Fruit fly (Drosophila melanogaster): ENCODE measurements around the gene CYLD.
A peak's percentile ranks its signal among the peaks of the same experiment; 100 is the strongest.

CYLD gene

DNA sequence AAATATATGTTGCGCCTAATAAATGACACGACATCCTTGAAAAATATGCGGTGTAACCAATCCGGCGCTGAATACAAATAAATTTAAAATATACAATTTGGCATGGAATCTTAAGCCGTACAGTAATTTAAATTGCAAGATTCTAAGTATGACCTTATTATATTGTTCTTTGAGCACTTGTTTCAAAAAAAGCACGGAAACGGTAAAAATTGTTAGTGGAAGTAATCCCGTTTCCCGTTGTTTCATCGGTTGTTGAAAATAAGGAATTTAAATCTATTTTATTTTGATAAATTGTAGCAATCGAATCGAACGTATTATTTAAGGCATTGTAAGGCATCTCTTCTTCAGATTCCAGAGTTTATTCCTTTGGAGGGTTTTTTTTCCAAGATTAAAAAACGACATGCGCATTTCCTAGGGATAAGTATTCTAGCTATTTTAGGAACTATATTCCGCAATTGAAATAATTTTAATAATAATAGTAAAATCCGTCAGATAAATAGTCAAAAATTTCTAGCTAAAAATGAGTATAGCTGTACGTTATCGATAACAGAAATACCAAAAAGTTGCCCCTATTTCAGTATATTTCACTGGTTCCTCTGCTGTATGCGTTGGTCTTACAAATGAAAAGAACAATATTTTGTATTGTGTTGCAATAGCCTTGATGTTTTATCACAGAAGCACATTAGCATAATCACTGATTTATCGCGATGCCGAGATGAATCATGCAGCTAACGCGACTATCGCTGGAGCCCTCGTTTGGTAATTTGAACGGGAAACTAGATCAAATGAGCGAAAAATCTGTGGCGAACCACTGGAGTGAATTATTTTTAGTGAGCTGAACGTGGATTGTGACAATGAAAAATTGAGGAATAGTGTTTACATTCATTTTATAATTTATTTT lies 33.7 kb upstream of the CYLD start, which contains the start of gene GATAd (continued):
- TF ChIP-seq CG9727 (GFP tag; optimal IDR thresholded peaks at IDR 0.05) = no peak
- no peak for TF ChIP-seq CG5245 (GFP tag; optimal IDR thresholded peaks at IDR 0.05)
- no peak for TF ChIP-seq CG43689 (GFP tag; IDR thresholded peaks at IDR 0.05)
- no peak for TF ChIP-seq CG4820 (GFP tag; optimal IDR thresholded peaks at IDR 0.05)
- TF ChIP-seq GATAe (GFP tag; conservative IDR thresholded peaks at IDR 0.05) = no peak
- TF ChIP-seq CG2678 (tag; optimal IDR thresholded peaks at IDR 0.05) = no peak
- TF ChIP-seq gsb-n (tag; optimal IDR thresholded peaks at IDR 0.05) = no peak
- TF ChIP-seq CG13287 (GFP tag; IDR thresholded peaks at IDR 0.05; ENCODE audit: partially characterized antibody) = peak; percentile 47; the same call in 1 of the 2 replicates
- no peak for TF ChIP-seq gcm2 (GFP tag; optimal IDR thresholded peaks at IDR 0.05)
- no peak for TF ChIP-seq Elba2 (GFP tag; optimal IDR thresholded peaks at IDR 0.05)
- peak; percentile 87 for TF ChIP-seq Sry-β (GFP tag; optimal IDR thresholded peaks at IDR 0.05)
- TF ChIP-seq CG16779 (GFP tag; IDR thresholded peaks at IDR 0.05) = no peak
- no peak for TF ChIP-seq Abd-B (GFP tag; optimal IDR thresholded peaks at IDR 0.05)
- TF ChIP-seq run (tag; optimal IDR thresholded peaks at IDR 0.05) = no peak
- no peak; the same call in 1 of the 2 replicates for TF ChIP-seq E2f2 (GFP tag; IDR thresholded peaks at IDR 0.05)
- TF ChIP-seq bbx (GFP tag; IDR thresholded peaks at IDR 0.05; ENCODE audit: partially characterized antibody) = 0 out of 2 replicates have a peak, but pooled peaks have one; percentile 16
- no peak for TF ChIP-seq CG18764 (GFP tag; optimal IDR thresholded peaks at IDR 0.05)
- TF ChIP-seq CkIIα-i1 (GFP tag; IDR thresholded peaks at IDR 0.05) = no peak
- TF ChIP-seq CG6765 (GFP tag; optimal IDR thresholded peaks at IDR 0.05) = no peak
- TF ChIP-seq dimm (GFP tag; IDR thresholded peaks at IDR 0.05) = no peak
- no peak for TF ChIP-seq Fer3 (tag; optimal IDR thresholded peaks at IDR 0.05)
- no peak for TF ChIP-seq CG32767 (GFP tag; IDR thresholded peaks at IDR 0.05)
- peak; percentile 33 for TF ChIP-seq CG10267 (tag; optimal IDR thresholded peaks at IDR 0.05)
- TF ChIP-seq Usf (GFP tag; optimal IDR thresholded peaks at IDR 0.05) = no peak
- no peak for TF ChIP-seq Fer2 (tag; optimal IDR thresholded peaks at IDR 0.05)
- no peak for TF ChIP-seq Asciz (GFP tag; optimal IDR thresholded peaks at IDR 0.05)
- TF ChIP-seq NC2β (GFP tag; optimal IDR thresholded peaks at IDR 0.05) = no peak
- TF ChIP-seq CG2120 (GFP tag; optimal IDR thresholded peaks at IDR 0.05) = peak; percentile 9
- TF ChIP-seq ewg (GFP tag; optimal IDR thresholded peaks at IDR 0.05) = peak; percentile 3
- TF ChIP-seq Hr78 (GFP tag; optimal IDR thresholded peaks at IDR 0.05) = no peak
- no peak for TF ChIP-seq ham (GFP tag; IDR thresholded peaks at IDR 0.05)
- TF ChIP-seq CG10366 (GFP tag; IDR thresholded peaks at IDR 0.05) = no peak
- peak; percentile 31 for TF ChIP-seq Sry-δ (GFP tag; optimal IDR thresholded peaks at IDR 0.05)
- TF ChIP-seq CG6254 (GFP tag; optimal IDR thresholded peaks at IDR 0.05) = no peak
- no peak for TF ChIP-seq seq (GFP tag; IDR thresholded peaks at IDR 0.05)
- no peak for TF ChIP-seq odd (GFP tag; optimal IDR thresholded peaks at IDR 0.05)
- TF ChIP-seq tio (GFP tag; optimal IDR thresholded peaks at IDR 0.05) = no peak
- peak; percentile 16 for TF ChIP-seq YL-1 (GFP tag; optimal IDR thresholded peaks at IDR 0.05)
- TF ChIP-seq CG7786 (GFP tag; optimal IDR thresholded peaks at IDR 0.05) = no peak
- TF ChIP-seq CG2116 (GFP tag; optimal IDR thresholded peaks at IDR 0.05) = peak; percentile 25
- peak; percentile 69; the same call in 1 of the 2 replicates for TF ChIP-seq vvl (GFP tag; IDR thresholded peaks at IDR 0.05)
- TF ChIP-seq salm (tag; optimal IDR thresholded peaks at IDR 0.05) = no peak
- TF ChIP-seq Dad (GFP tag; optimal IDR thresholded peaks at IDR 0.05) = no peak
- 0 out of 3 replicates have a peak, but pooled peaks have one; percentile 13 for TF ChIP-seq CG7963 (GFP tag; IDR thresholded peaks at IDR 0.05; ENCODE audit: partially characterized antibody)
- no peak for TF ChIP-seq scrt (GFP tag; optimal IDR thresholded peaks at IDR 0.05)
- TF ChIP-seq Sox100B (GFP tag; optimal IDR thresholded peaks at IDR 0.05) = no peak
- no peak for TF ChIP-seq Fer1 (GFP tag; optimal IDR thresholded peaks at IDR 0.05)
- TF ChIP-seq bcd (GFP tag; optimal IDR thresholded peaks at IDR 0.05) = no peak
- TF ChIP-seq gro (GFP tag; optimal IDR thresholded peaks at IDR 0.05) = no peak
